Fruit fly (Drosophila melanogaster) whole organism, prepupa: ENCODE results near the gene trk.
A peak's percentile ranks its signal among the peaks of the same experiment; 100 is the strongest.

Source experiments
- Blimp-1 ChIP-seq: fragments of 200-800 bp; sonication (Bioruptor generic); optimal IDR thresholded peaks from 3 replicates; lab custom pipeline; 2017; ENCODE audit warnings: missing biosample characterization, missing genetic modification characterization, mild to moderate bottlenecking, moderate library complexity, missing genetic modification reagents
- CG10631 ChIP-seq: fragments of 200-800 bp; sonication (Bioruptor generic); optimal IDR thresholded peaks from 2 replicates; lab custom pipeline; 2016; ENCODE audit warnings: missing biosample characterization, missing genetic modification characterization
- CG10669 ChIP-seq: fragments of 200-800 bp; sonication (Bioruptor generic); optimal IDR thresholded peaks from 3 replicates; lab custom pipeline; 2018; ENCODE audit warnings: missing biosample characterization, mild to moderate bottlenecking, missing genetic modification characterization, moderate library complexity
- CG11762 ChIP-seq: fragments of 200-800 bp; sonication (Bioruptor generic); optimal IDR thresholded peaks from 3 replicates; lab custom pipeline; 2016; ENCODE audit warnings: missing biosample characterization, missing genetic modification characterization; ENCODE audit not compliant: insufficient read depth
- CG16779 ChIP-seq: fragments of 200-800 bp; sonication (Bioruptor generic); optimal IDR thresholded peaks from 3 replicates; lab custom pipeline; 2017; ENCODE audit warnings: missing biosample characterization, mild to moderate bottlenecking, missing genetic modification characterization
- CG32006 ChIP-seq: fragments of 200-800 bp; sonication (Bioruptor generic); optimal IDR thresholded peaks from 3 replicates; lab custom pipeline; 2017; ENCODE audit warnings: missing biosample characterization, mild to moderate bottlenecking, missing genetic modification characterization
- CG3919 ChIP-seq: fragments of 200-800 bp; sonication (Bioruptor generic); optimal IDR thresholded peaks from 3 replicates; lab custom pipeline; 2016; ENCODE audit warnings: missing biosample characterization, missing genetic modification characterization
- CG4318 ChIP-seq: fragments of 200-800 bp; sonication (Bioruptor generic); optimal IDR thresholded peaks from 3 replicates; lab custom pipeline; 2017; ENCODE audit warnings: missing biosample characterization, mild to moderate bottlenecking, missing genetic modification characterization
- CG6276 ChIP-seq: fragments of 200-800 bp; sonication (Bioruptor generic); optimal IDR thresholded peaks from 2 replicates; lab custom pipeline; 2017; ENCODE audit warnings: missing biosample characterization, mild to moderate bottlenecking, missing genetic modification characterization
- CG6792 ChIP-seq: fragments of 200-800 bp; sonication (Bioruptor generic); optimal IDR thresholded peaks from 3 replicates; lab custom pipeline; 2016; ENCODE audit warnings: missing biosample characterization, missing genetic modification characterization
- CG6808 ChIP-seq: fragments of 200-800 bp; sonication (Bioruptor generic); optimal IDR thresholded peaks from 3 replicates; lab custom pipeline; 2017; ENCODE audit warnings: missing biosample characterization, missing genetic modification characterization, mild to moderate bottlenecking, moderate library complexity, missing genetic modification reagents
- CG8319 ChIP-seq: fragments of 200-800 bp; sonication (Bioruptor generic); optimal IDR thresholded peaks from 3 replicates; lab custom pipeline; 2016; ENCODE audit warnings: missing biosample characterization, missing genetic modification characterization
- Eip75B ChIP-seq: fragments of 200-800 bp; sonication (Bioruptor generic); optimal IDR thresholded peaks from 3 replicates; lab custom pipeline; 2016; ENCODE audit warnings: missing biosample characterization, missing genetic modification characterization
- Eip78C ChIP-seq: fragments of 200-800 bp; sonication (Bioruptor generic); peaks from one replicate; lab custom pipeline; 2016; ENCODE audit warnings: missing biosample characterization, missing genetic modification characterization
- Eip93F ChIP-seq: fragments of 200-800 bp; sonication (Bioruptor generic); optimal IDR thresholded peaks from 2 replicates; lab custom pipeline; 2016; ENCODE audit warnings: missing biosample characterization, mild to moderate bottlenecking, missing genetic modification characterization
- Ets21C ChIP-seq: fragments of 200-800 bp; sonication (Bioruptor generic); optimal IDR thresholded peaks from 3 replicates; lab custom pipeline; 2016; ENCODE audit warnings: missing biosample characterization, missing genetic modification characterization
- Hr39 ChIP-seq: fragments of 200-800 bp; sonication (Bioruptor generic); optimal IDR thresholded peaks from 2 replicates; lab custom pipeline; 2016; ENCODE audit warnings: missing biosample characterization, missing genetic modification characterization
- Hr4 ChIP-seq: fragments of 200-800 bp; sonication (Bioruptor generic); optimal IDR thresholded peaks from 3 replicates; lab custom pipeline; 2016; ENCODE audit warnings: missing biosample characterization, missing genetic modification characterization
- Sox15 ChIP-seq: fragments of 200-800 bp; sonication (Bioruptor generic); optimal IDR thresholded peaks from 3 replicates; lab custom pipeline; 2016; ENCODE audit warnings: missing biosample characterization, missing genetic modification characterization
- acj6 ChIP-seq: fragments of 200-800 bp; sonication (Bioruptor generic); optimal IDR thresholded peaks from 3 replicates; lab custom pipeline; 2016; ENCODE audit warnings: missing biosample characterization, missing genetic modification characterization
- dac ChIP-seq: fragments of 200-800 bp; sonication (Bioruptor generic); optimal IDR thresholded peaks from 2 replicates; lab custom pipeline; 2017; ENCODE audit warnings: missing biosample characterization, mild to moderate bottlenecking, missing genetic modification characterization
- dsx ChIP-seq: fragments of 200-800 bp; optimal IDR thresholded peaks from 3 replicates; lab custom pipeline; 2019; ENCODE audit warnings: missing biosample characterization, mild to moderate bottlenecking, missing genetic modification characterization, moderate library complexity; ENCODE audit not compliant: poor library complexity, severe bottlenecking
- eg ChIP-seq: fragments of 200-800 bp; sonication (Bioruptor generic); IDR thresholded peaks from 3 replicates; pipeline ENCODE4 v1.3.6; 2022; ENCODE audit warnings: missing biosample characterization, missing genetic modification characterization
- esn ChIP-seq: fragments of 200-800 bp; sonication (Bioruptor generic); optimal IDR thresholded peaks from 2 replicates; lab custom pipeline; 2016; ENCODE audit warnings: missing biosample characterization, mild to moderate bottlenecking, missing genetic modification characterization, moderate library complexity
- fd59A ChIP-seq: fragments of 200-800 bp; sonication (Bioruptor generic); optimal IDR thresholded peaks from 2 replicates; lab custom pipeline; 2017; ENCODE audit warnings: missing biosample characterization, mild to moderate bottlenecking, missing genetic modification characterization, missing genetic modification reagents
- fd85E ChIP-seq: fragments of 200-800 bp; sonication (Bioruptor generic); optimal IDR thresholded peaks from 3 replicates; lab custom pipeline; 2016; ENCODE audit warnings: missing biosample characterization, missing genetic modification characterization
- fkh ChIP-seq: fragments of 200-800 bp; sonication (Bioruptor generic); optimal IDR thresholded peaks from 3 replicates; lab custom pipeline; 2017; ENCODE audit warnings: missing biosample characterization, mild to moderate bottlenecking, missing genetic modification characterization, moderate library complexity
- salr ChIP-seq, 2 experiments: fragments of 200-800 bp; sonication (Bioruptor generic); optimal IDR thresholded peaks; 3 replicates each; lab custom pipeline; 2016 to 2018; ENCODE audit warnings: missing biosample characterization in 2 of 2, missing genetic modification characterization in 2 of 2, mild to moderate bottlenecking in 1 of 2
- spab ChIP-seq: fragments of 200-800 bp; sonication (Bioruptor generic); optimal IDR thresholded peaks from 2 replicates; lab custom pipeline; 2017; ENCODE audit warnings: missing biosample characterization, mild to moderate bottlenecking, missing genetic modification characterization, missing genetic modification reagents
- svp ChIP-seq: fragments of 200-800 bp; sonication (Bioruptor generic); peaks from one replicate; lab custom pipeline; 2016; ENCODE audit warnings: missing biosample characterization, missing genetic modification characterization

Gene trk

dm6 chr2L:10265129-10265528 lies 7.0 kb downstream of the trk start, which contains the start of gene Mob3:
TSS of gene Mob3 (plus strand) at chr2L:10265336.
- no peak for TF ChIP-seq fd59A
- no peak for TF ChIP-seq CG10669 (GFP tag; lab: Kevin White, UChicago)
- TF ChIP-seq Ets21C (GFP tag; lab: Kevin White, UChicago): no peak
- no peak for TF ChIP-seq Hr39 (GFP tag; lab: Kevin White, UChicago)
- no peak for TF ChIP-seq CG8319 (GFP tag; lab: Kevin White, UChicago)
- TF ChIP-seq esn (GFP tag; lab: Kevin White, UChicago): peak; percentile 30
- TF ChIP-seq fkh (GFP tag; lab: Kevin White, UChicago): peak; percentile 43

- TF ChIP-seq fd85E: no peak
- TF ChIP-seq acj6 (GFP tag; lab: Kevin White, UChicago): no peak
- no peak for TF ChIP-seq fd59A
- TF ChIP-seq fkh (GFP tag; lab: Kevin White, UChicago): peak; percentile 64
- TF ChIP-seq CG6792 (GFP tag; lab: Kevin White, UChicago): no peak
- no peak for TF ChIP-seq CG11762 (GFP tag; lab: Kevin White, UChicago)
- TF ChIP-seq Sox15 (GFP tag; lab: Kevin White, UChicago): no peak
- peak; percentile 43 for TF ChIP-seq Eip78C (GFP tag; lab: Kevin White, UChicago)
- TF ChIP-seq salr (GFP tag; optimal IDR thresholded peaks at IDR 0.05; lab: Kevin White, UChicago): no peak
- peak; percentile 31 for TF ChIP-seq Eip93F (GFP tag; lab: Kevin White, UChicago)
- no peak for TF ChIP-seq CG32006 (GFP tag; lab: Kevin White, UChicago)
- no peak for TF ChIP-seq CG3919
- no peak for TF ChIP-seq Hr4
- no peak for TF ChIP-seq CG4318 (GFP tag; lab: Kevin White, UChicago)
- no peak for TF ChIP-seq Blimp-1 (GFP tag; lab: Kevin White, UChicago)
- TF ChIP-seq eg (GFP tag; lab: Robert Waterston, UW): no peak
Measured at dm6 chr2L:10263830-10264634, 8.1 kb downstream of the trk start, which contains the start of gene REPTOR-BP. TSS of gene REPTOR-BP (plus strand) at chr2L:10264125.

dm6 chr2L:10263343-10263744 lies 8.8 kb downstream of the trk start, which contains the start of gene Rsf1:
TSS of gene Rsf1 (minus strand) at chr2L:10263554.
- TF ChIP-seq CG11762 (GFP tag; lab: Kevin White, UChicago) (no peak), CG10631 (GFP tag; lab: Kevin White, UChicago) (no peak), CG6276 (GFP tag; lab: Kevin White, UChicago) (no peak), Eip75B (GFP tag; lab: Kevin White, UChicago) (no peak), svp (GFP tag; lab: Kevin White, UChicago) (no peak), CG6808 (GFP tag; lab: Kevin White, UChicago) (no peak), Eip78C (GFP tag; lab: Kevin White, UChicago) (peak; percentile 18), dsx (GFP tag; lab: Kevin White, UChicago) (no peak), CG16779 (tag; lab: Kevin White, UChicago) (no peak)

dm6 chr2L:10261774-10262173 lies 10.3 kb downstream of the trk start:
- TF ChIP-seq CG11762 (GFP tag; lab: Kevin White, UChicago) (no peak), dac (GFP tag; lab: Kevin White, UChicago) (no peak), spab (GFP tag; lab: Kevin White, UChicago) (no peak), svp (GFP tag; lab: Kevin White, UChicago) (no peak), CG32006 (GFP tag; lab: Kevin White, UChicago) (no peak), acj6 (GFP tag; lab: Kevin White, UChicago) (no peak), CG3919 (no peak), eg (GFP tag; lab: Robert Waterston, UW) (no peak), CG4318 (GFP tag; lab: Kevin White, UChicago) (no peak), Ets21C (GFP tag; lab: Kevin White, UChicago) (no peak), Eip93F (GFP tag; lab: Kevin White, UChicago) (no peak)
